Worm (Caenorhabditis elegans) whole organism, L3 larva: ENCODE measurements around the gene tost-1.

Experiments
- R02D3.7 ChIP-seq: fragments of 150-350 bp; optimal IDR thresholded peaks from 2 replicates; lab custom pipeline; 2014; ENCODE audit warnings: missing biosample characterization, missing genetic modification characterization
- ZK546.5 ChIP-seq: sonication (generic microtip); optimal IDR thresholded peaks from 2 replicates; lab custom pipeline; 2017; ENCODE audit warnings: missing biosample characterization, missing genetic modification characterization
- aly-2 ChIP-seq: fragments of 150-350 bp; optimal IDR thresholded peaks from 2 replicates; lab custom pipeline; 2014; ENCODE audit warnings: missing biosample characterization, missing genetic modification characterization
- ama-1 ChIP-seq: fragments of 150-350 bp; optimal IDR thresholded peaks from 2 replicates; lab custom pipeline; 2018
- ceh-16 ChIP-seq: sonication (generic microtip); optimal IDR thresholded peaks from 2 replicates; lab custom pipeline; 2017; ENCODE audit warnings: missing biosample characterization, missing genetic modification characterization
- ceh-28 ChIP-seq: fragments of 150-350 bp; optimal IDR thresholded peaks from 2 replicates; lab custom pipeline; 2014; ENCODE audit warnings: missing biosample characterization, missing genetic modification reagents, missing genetic modification characterization
- ceh-82 ChIP-seq: fragments of 150-350 bp; optimal IDR thresholded peaks from 2 replicates; lab custom pipeline; 2014; ENCODE audit warnings: missing biosample characterization, missing genetic modification characterization
- ceh-9 ChIP-seq: sonication (generic microtip); optimal IDR thresholded peaks from 2 replicates; lab custom pipeline; 2018; ENCODE audit warnings: missing biosample characterization, missing genetic modification characterization
- daf-12 ChIP-seq: fragments of 150-350 bp; optimal IDR thresholded peaks from 2 replicates; lab custom pipeline; 2014; ENCODE audit warnings: missing biosample characterization, missing genetic modification reagents, missing genetic modification characterization
- egl-27 ChIP-seq: sonication (generic microtip); optimal IDR thresholded peaks from 4 replicates; lab custom pipeline; 2017; ENCODE audit warnings: missing biosample characterization, missing genetic modification reagents, missing genetic modification characterization
- egl-5 ChIP-seq: fragments of 150-350 bp; optimal IDR thresholded peaks from 2 replicates; lab custom pipeline; 2017; ENCODE audit warnings: missing biosample characterization, missing genetic modification reagents, missing genetic modification characterization, inconsistent platforms
- elt-1 ChIP-seq: fragments of 150-350 bp; optimal IDR thresholded peaks from 2 replicates; lab custom pipeline; 2014; ENCODE audit warnings: missing biosample characterization, missing genetic modification characterization
- elt-2 ChIP-seq: sonication (generic microtip); optimal IDR thresholded peaks from 2 replicates; lab custom pipeline; 2016; ENCODE audit warnings: missing genetic modification reagents, mild to moderate bottlenecking, missing genetic modification characterization, missing compliant biosample characterization
- elt-3 ChIP-seq, 3 experiments: fragments of 150-350 bp in 1 of 3; sonication (generic microtip) in 2 of 3; optimal IDR thresholded peaks; 2 replicates in 2 of 3; 4 replicates in 1 of 3; lab custom pipeline; 2014 to 2017; ENCODE audit warnings: missing biosample characterization in 3 of 3, missing genetic modification characterization in 3 of 3
- eor-1 ChIP-seq, 2 experiments: fragments of 150-350 bp; optimal IDR thresholded peaks; 2 replicates each; lab custom pipeline; 2014 to 2018; ENCODE audit warnings: missing biosample characterization in 2 of 2, missing genetic modification characterization in 2 of 2
- fkh-10 ChIP-seq: sonication (generic microtip); optimal IDR thresholded peaks from 2 replicates; lab custom pipeline; 2017; ENCODE audit warnings: missing biosample characterization, missing genetic modification reagents, missing genetic modification characterization
- fkh-2 ChIP-seq: fragments of 150-350 bp; optimal IDR thresholded peaks from 2 replicates; lab custom pipeline; 2014; ENCODE audit warnings: missing biosample characterization, missing genetic modification reagents, missing genetic modification characterization
- fos-1 ChIP-seq: fragments of 150-350 bp; optimal IDR thresholded peaks from 2 replicates; lab custom pipeline; 2014; ENCODE audit warnings: missing biosample characterization, missing genetic modification characterization
- hmg-11 ChIP-seq: sonication (generic microtip); optimal IDR thresholded peaks from 2 replicates; lab custom pipeline; 2016; ENCODE audit warnings: missing genetic modification characterization, missing compliant biosample characterization
- jun-1 ChIP-seq: fragments of 150-350 bp; optimal IDR thresholded peaks from 2 replicates; lab custom pipeline; 2014; ENCODE audit warnings: missing biosample characterization, missing genetic modification reagents, missing genetic modification characterization
- lin-15B ChIP-seq: fragments of 150-350 bp; optimal IDR thresholded peaks from 2 replicates; lab custom pipeline; 2014; ENCODE audit warnings: missing biosample characterization, missing genetic modification characterization
- lin-39 ChIP-seq: fragments of 150-350 bp; optimal IDR thresholded peaks from 2 replicates; lab custom pipeline; 2018; ENCODE audit warnings: missing biosample characterization, missing genetic modification reagents, missing genetic modification characterization
- lsy-12 ChIP-seq: sonication (generic microtip); optimal IDR thresholded peaks from 2 replicates; lab custom pipeline; 2016; ENCODE audit warnings: mild to moderate bottlenecking, missing genetic modification characterization, missing compliant biosample characterization
- mdl-1 ChIP-seq: fragments of 150-350 bp; optimal IDR thresholded peaks from 2 replicates; lab custom pipeline; 2014; ENCODE audit warnings: missing biosample characterization, missing genetic modification characterization
- mml-1 ChIP-seq: fragments of 150-350 bp; sonication (generic microtip); optimal IDR thresholded peaks from 3 replicates; lab custom pipeline; 2014; ENCODE audit warnings: missing biosample characterization, missing genetic modification characterization
- nfya-1 ChIP-seq: sonication (generic microtip); optimal IDR thresholded peaks from 2 replicates; lab custom pipeline; 2017; ENCODE audit warnings: missing genetic modification characterization, mild to moderate bottlenecking, missing compliant biosample characterization, antibody characterized with exemption, moderate library complexity; ENCODE audit not compliant: insufficient read depth
- nhr-11 ChIP-seq: fragments of 150-350 bp; optimal IDR thresholded peaks from 2 replicates; lab custom pipeline; 2014; ENCODE audit warnings: missing biosample characterization, missing genetic modification characterization
- nhr-12 ChIP-seq: fragments of 150-350 bp; optimal IDR thresholded peaks from 2 replicates; lab custom pipeline; 2014; ENCODE audit warnings: missing biosample characterization, missing genetic modification characterization
- nhr-23 ChIP-seq: fragments of 150-350 bp; optimal IDR thresholded peaks from 2 replicates; lab custom pipeline; 2014; ENCODE audit warnings: missing biosample characterization, missing genetic modification reagents, missing genetic modification characterization
- nhr-237 ChIP-seq: fragments of 150-350 bp; optimal IDR thresholded peaks from 2 replicates; lab custom pipeline; 2014; ENCODE audit warnings: missing biosample characterization, missing genetic modification characterization
- nhr-25 ChIP-seq: sonication (generic microtip); optimal IDR thresholded peaks from 2 replicates; lab custom pipeline; 2017; ENCODE audit warnings: missing biosample characterization, missing genetic modification characterization
- nhr-28 ChIP-seq: fragments of 150-350 bp; optimal IDR thresholded peaks from 2 replicates; lab custom pipeline; 2014; ENCODE audit warnings: missing biosample characterization, missing genetic modification characterization
- nhr-43 ChIP-seq: sonication (generic microtip); optimal IDR thresholded peaks from 2 replicates; lab custom pipeline; 2016; ENCODE audit warnings: mild to moderate bottlenecking, missing genetic modification characterization, missing compliant biosample characterization; ENCODE audit not compliant: poor library complexity, severe bottlenecking
- nhr-67 ChIP-seq: fragments of 150-350 bp; optimal IDR thresholded peaks from 2 replicates; lab custom pipeline; 2014; ENCODE audit warnings: missing biosample characterization, missing genetic modification characterization
- nhr-76 ChIP-seq: fragments of 150-350 bp; sonication (generic microtip); optimal IDR thresholded peaks from 5 replicates; lab custom pipeline; 2014; ENCODE audit warnings: missing biosample characterization, missing genetic modification characterization
- nhr-77 ChIP-seq: fragments of 150-350 bp; optimal IDR thresholded peaks from 2 replicates; lab custom pipeline; 2014; ENCODE audit warnings: missing biosample characterization, missing genetic modification characterization
- pha-4 ChIP-seq: fragments of 150-350 bp; optimal IDR thresholded peaks from 2 replicates; lab custom pipeline; 2014; ENCODE audit warnings: missing biosample characterization, missing genetic modification reagents, missing genetic modification characterization
- pqm-1 ChIP-seq: fragments of 150-350 bp; optimal IDR thresholded peaks from 2 replicates; lab custom pipeline; 2017; ENCODE audit warnings: missing biosample characterization, missing genetic modification characterization, inconsistent platforms
- sea-2 ChIP-seq: fragments of 150-350 bp; sonication (generic microtip); optimal IDR thresholded peaks from 4 replicates; lab custom pipeline; 2014; ENCODE audit warnings: missing biosample characterization, missing genetic modification reagents, missing genetic modification characterization
- skn-1 ChIP-seq: fragments of 150-350 bp; optimal IDR thresholded peaks from 2 replicates; lab custom pipeline; 2014; ENCODE audit warnings: missing biosample characterization, missing genetic modification characterization
- snpc-4 ChIP-seq: fragments of 150-350 bp; optimal IDR thresholded peaks from 2 replicates; lab custom pipeline; 2014; ENCODE audit warnings: missing biosample characterization, missing genetic modification characterization
- tbx-2 ChIP-seq: sonication (generic microtip); optimal IDR thresholded peaks from 2 replicates; lab custom pipeline; 2016; ENCODE audit warnings: mild to moderate bottlenecking, missing genetic modification characterization, missing compliant biosample characterization
- unc-39 ChIP-seq: sonication (generic microtip); optimal IDR thresholded peaks from 4 replicates; lab custom pipeline; 2017; ENCODE audit warnings: missing biosample characterization, missing genetic modification characterization
- unc-62 ChIP-seq: fragments of 150-350 bp; sonication (generic microtip); optimal IDR thresholded peaks from 4 replicates; lab custom pipeline; 2014; ENCODE audit warnings: missing biosample characterization, missing genetic modification reagents, missing genetic modification characterization
- zag-1 ChIP-seq: fragments of 150-350 bp; optimal IDR thresholded peaks from 2 replicates; lab custom pipeline; 2014; ENCODE audit warnings: missing biosample characterization, missing genetic modification characterization
- ztf-11 ChIP-seq: fragments of 150-350 bp; optimal IDR thresholded peaks from 2 replicates; lab custom pipeline; 2014; ENCODE audit warnings: missing biosample characterization, missing genetic modification characterization
- ztf-4 ChIP-seq: fragments of 150-350 bp; optimal IDR thresholded peaks from 2 replicates; lab custom pipeline; 2014; ENCODE audit warnings: missing biosample characterization, missing genetic modification characterization

Gene tost-1

DNA sequence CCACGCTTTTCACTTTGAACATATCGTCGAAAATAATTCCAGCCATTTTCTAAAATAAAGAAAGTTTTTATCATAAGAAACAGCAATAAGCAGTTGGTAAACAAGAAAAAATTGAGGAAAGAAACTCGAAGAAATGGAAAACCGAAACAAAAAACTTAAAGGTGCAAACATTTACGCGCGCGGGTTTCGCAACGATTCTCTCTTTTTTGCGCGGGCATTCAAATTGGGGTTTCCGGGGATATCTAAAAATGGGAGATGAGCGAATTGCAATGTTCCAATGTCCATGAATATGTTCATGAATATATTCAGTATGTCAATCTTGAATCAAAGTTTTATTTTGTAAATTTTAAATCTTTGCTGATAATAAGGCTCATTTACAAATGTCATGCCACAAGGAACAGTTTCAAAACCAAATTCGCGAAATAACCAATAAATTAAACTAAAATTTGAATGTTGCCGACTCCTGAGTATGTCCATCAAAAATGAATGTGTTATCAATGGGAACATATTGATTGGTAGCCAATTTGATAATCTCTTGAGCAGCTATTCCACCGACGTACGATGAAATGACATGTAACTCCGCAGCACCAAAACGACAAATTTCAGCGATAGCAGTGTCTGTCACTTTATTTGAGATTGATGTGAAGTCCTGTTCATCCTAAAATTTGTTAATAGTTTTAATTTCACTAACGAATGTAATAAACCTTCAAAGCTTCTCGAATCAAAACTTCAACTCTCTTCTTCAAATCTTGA, 40.0 kb upstream of the tost-1 start, which contains the start of gene rpb-8:
Gene rpb-8 (minus strand): TSS at position 49 of the 753 bp plus-strand sequence.
- TF ChIP-seq daf-12 (tag; lab: Kevin White, UChicago) (no peak), elt-2 (peak; percentile 3), pha-4 (tag; lab: Kevin White, UChicago) (peak; percentile 71), fkh-2 (tag; lab: Kevin White, UChicago) (no peak), lsy-12 (no peak), nhr-77 (tag; lab: Kevin White, UChicago) (no peak), tbx-2 (tag; lab: Kevin White, UChicago) (no peak), elt-1 (no peak), egl-5 (tag; lab: Kevin White, UChicago) (peak; percentile 57), ama-1 (lab: Kevin White, UChicago) (peak; percentile 38), ceh-16 (tag; lab: Kevin White, UChicago) (no peak), ceh-9 (tag; lab: Kevin White, UChicago) (no peak), mdl-1 (tag; lab: Kevin White, UChicago) (no peak), nhr-76 (tag; lab: Kevin White, UChicago) (no peak), aly-2 (tag; lab: Kevin White, UChicago) (no peak), jun-1 (tag; lab: Kevin White, UChicago) (no peak), eor-1 (tag; optimal IDR thresholded peaks at IDR 0.05; lab: Kevin White, UChicago) (no peak), unc-62 (GFP tag; lab: Kevin White, UChicago) (no peak), lin-39 (tag; lab: Kevin White, UChicago) (peak; percentile 61), pqm-1 (tag; lab: Kevin White, UChicago) (no peak), ceh-82 (tag; lab: Kevin White, UChicago) (no peak), ztf-4 (tag; lab: Kevin White, UChicago) (no peak), nhr-67 (no peak), ceh-28 (tag; lab: Kevin White, UChicago) (no peak), snpc-4 (peak; percentile 37), nhr-12 (no peak), nfya-1 (tag; lab: Kevin White, UChicago) (peak; percentile 72), ZK546.5 (no peak), R02D3.7 (no peak), nhr-43 (tag; lab: Kevin White, UChicago) (no peak), skn-1 (tag; lab: Kevin White, UChicago) (no peak), unc-39 (tag; lab: Kevin White, UChicago) (no peak), nhr-23 (peak; percentile 66), zag-1 (tag; lab: Kevin White, UChicago) (no peak), sea-2 (GFP tag; lab: Kevin White, UChicago) (no peak), nhr-25 (tag; lab: Kevin White, UChicago) (peak; percentile 8), egl-27 (tag; lab: Kevin White, UChicago) (no peak), fos-1 (tag; lab: Kevin White, UChicago) (no peak), ztf-11 (no peak), hmg-11 (no peak), nhr-28 (tag; lab: Kevin White, UChicago) (no peak), mml-1 (tag; lab: Kevin White, UChicago) (no peak), elt-3 (tag; optimal IDR thresholded peaks at IDR 0.05; lab: Kevin White, UChicago) (no peak), fkh-10 (GFP tag; lab: Kevin White, UChicago) (no peak), nhr-237 (tag; lab: Kevin White, UChicago) (no peak), lin-15B (tag; lab: Kevin White, UChicago) (peak; percentile 71), nhr-11 (tag; lab: Kevin White, UChicago) (no peak)
